Worm (Caenorhabditis elegans): Measurements from ENCODE around the gene srxa-4.

ce11 chrV:7409599-7409998 lies 10.7 kb upstream of the srxa-4 start, which contains the start of gene R13D7.2:
- TF ChIP-seq unc-39 (tag; optimal IDR thresholded peaks at IDR 0.05): no peak
- TF ChIP-seq unc-62 (GFP tag; optimal IDR thresholded peaks at IDR 0.05): no peak
- no peak for TF ChIP-seq snpc-4 (tag; optimal IDR thresholded peaks at IDR 0.05)
- TF ChIP-seq elt-3 (tag; optimal IDR thresholded peaks at IDR 0.05): no peak
- no peak for TF ChIP-seq pha-4 (tag; optimal IDR thresholded peaks at IDR 0.05)
- TF ChIP-seq mep-1 (tag; optimal IDR thresholded peaks at IDR 0.05): no peak
- TF ChIP-seq elt-1 (tag; optimal IDR thresholded peaks at IDR 0.05; ENCODE audit: borderline replicate concordance, insufficient read depth): no peak
- TF ChIP-seq nhr-237 (tag; optimal IDR thresholded peaks at IDR 0.05): no peak
- TF ChIP-seq ham-2 (GFP tag; optimal IDR thresholded peaks at IDR 0.05): no peak
- TF ChIP-seq cnd-1 (tag; optimal IDR thresholded peaks at IDR 0.05): no peak
- no peak for TF ChIP-seq nhr-12 (tag; optimal IDR thresholded peaks at IDR 0.05)
- no peak for TF ChIP-seq ceh-83 (GFP tag; optimal IDR thresholded peaks at IDR 0.05)
- TF ChIP-seq sptf-1 (tag; optimal IDR thresholded peaks at IDR 0.05): no peak
